Worm (Caenorhabditis elegans): ENCODE data around the gene gei-6.

gei-6 gene

ce11 chrV:7198403-7198802 lies 32.2 kb downstream of the gei-6 start (continued):
- TF ChIP-seq nhr-90 (tag; optimal IDR thresholded peaks at IDR 0.05; ENCODE audit: poor library complexity) (peak; percentile 13), snu-23 (GFP tag; optimal IDR thresholded peaks at IDR 0.05) (peak; percentile 9)

ce11 chrV:7197036-7197435 lies 33.6 kb downstream of the gei-6 start:
- no peak for TF ChIP-seq dsc-1 (tag; optimal IDR thresholded peaks at IDR 0.05)
- TF ChIP-seq nhr-77 (tag; optimal IDR thresholded peaks at IDR 0.05) = no peak
- no peak for TF ChIP-seq C04F5.9 (tag; optimal IDR thresholded peaks at IDR 0.05)
- no peak for TF ChIP-seq ama-1 (optimal IDR thresholded peaks at IDR 0.05)
- TF ChIP-seq lin-35 (GFP tag; optimal IDR thresholded peaks at IDR 0.05) = no peak
- TF ChIP-seq swsn-7 (tag; optimal IDR thresholded peaks at IDR 0.05) = no peak

- TF ChIP-seq nhr-28 (tag; optimal IDR thresholded peaks at IDR 0.05) (no peak), ceh-63 (GFP tag; optimal IDR thresholded peaks at IDR 0.05) (no peak), dsc-1 (tag; optimal IDR thresholded peaks at IDR 0.05) (peak; percentile 82), nhr-90 (tag; optimal IDR thresholded peaks at IDR 0.05; ENCODE audit: poor library complexity) (peak; percentile 92), sptf-1 (tag; optimal IDR thresholded peaks at IDR 0.05) (no peak), egl-27 (tag; optimal IDR thresholded peaks at IDR 0.05) (no peak), unc-86 (tag; optimal IDR thresholded peaks at IDR 0.05) (peak; percentile 83), egl-13 (tag; optimal IDR thresholded peaks at IDR 0.05) (peak; percentile 74), Y116A8C.19 (tag; optimal IDR thresholded peaks at IDR 0.05; ENCODE audit: borderline replicate concordance) (no peak), ceh-88 (GFP tag; IDR thresholded peaks at IDR 0.05) (peak; percentile 74), nhr-76 (tag; optimal IDR thresholded peaks at IDR 0.05) (no peak), ceh-90 (tag; optimal IDR thresholded peaks at IDR 0.05) (no peak), pax-3 (tag; optimal IDR thresholded peaks at IDR 0.05) (peak; percentile 60), nhr-12 (tag; optimal IDR thresholded peaks at IDR 0.05) (no peak), irx-1 (tag; optimal IDR thresholded peaks at IDR 0.05) (peak; percentile 82), mep-1 (tag; optimal IDR thresholded peaks at IDR 0.05) (peak; percentile 95), C16A3.4 (tag; optimal IDR thresholded peaks at IDR 0.05) (peak; percentile 95), hlh-4 (tag; optimal IDR thresholded peaks at IDR 0.05) (no peak), blmp-1 (tag; optimal IDR thresholded peaks at IDR 0.05) (peak; percentile 77), ztf-4 (tag; optimal IDR thresholded peaks at IDR 0.05) (peak; percentile 69), snu-23 (GFP tag; optimal IDR thresholded peaks at IDR 0.05) (peak; percentile 96), ama-1 (optimal IDR thresholded peaks at IDR 0.05) (peak; percentile 63), efl-3 (GFP tag; optimal IDR thresholded peaks at IDR 0.05) (no peak), nhr-84 (tag; optimal IDR thresholded peaks at IDR 0.05) (no peak), pag-3 (tag; optimal IDR thresholded peaks at IDR 0.05; ENCODE audit: borderline replicate concordance, insufficient read depth) (peak; percentile 44), vab-15 (tag; optimal IDR thresholded peaks at IDR 0.05) (peak; percentile 34), unc-62 (GFP tag; optimal IDR thresholded peaks at IDR 0.05) (no peak), nhr-47 (tag; optimal IDR thresholded peaks at IDR 0.05) (peak; percentile 91), fkh-8 (tag; optimal IDR thresholded peaks at IDR 0.05) (peak; percentile 90), hpl-2 (GFP tag; optimal IDR thresholded peaks at IDR 0.05) (peak; percentile 52), zag-1 (tag; optimal IDR thresholded peaks at IDR 0.05) (no peak), xbp-1 (tag; optimal IDR thresholded peaks at IDR 0.05) (peak; percentile 94), efl-1 (optimal IDR thresholded peaks at IDR 0.05) (peak; percentile 91), efl-1 (GFP tag; optimal IDR thresholded peaks at IDR 0.05 in 1 of 2) (peak; percentile 89 to 99), elt-2 (tag; optimal IDR thresholded peaks at IDR 0.05) (peak; percentile 78), lsy-2 (tag; optimal IDR thresholded peaks at IDR 0.05) (peak; percentile 90 to 95), mdl-1 (tag; optimal IDR thresholded peaks at IDR 0.05) (peak in 1 of 2 experiments; percentile 90), hlh-17 (GFP tag; optimal IDR thresholded peaks at IDR 0.05; ENCODE audit: borderline replicate concordance) (no peak), unc-30 (tag; optimal IDR thresholded peaks at IDR 0.05) (no peak), jun-1 (tag; optimal IDR thresholded peaks at IDR 0.05) (peak; percentile 89), lin-14 (GFP tag; optimal IDR thresholded peaks at IDR 0.05) (peak; percentile 91), F16B12.6 (tag; optimal IDR thresholded peaks at IDR 0.05) (peak; percentile 62), rnt-1 (tag; optimal IDR thresholded peaks at IDR 0.05) (peak; percentile 92), lin-35 (GFP tag; optimal IDR thresholded peaks at IDR 0.05) (peak; percentile 96 to 97), lin-15B (tag; optimal IDR thresholded peaks at IDR 0.05) (peak; percentile 93), skn-1 (tag; optimal IDR thresholded peaks at IDR 0.05) (peak; percentile 92), nhr-77 (tag; optimal IDR thresholded peaks at IDR 0.05) (peak; percentile 86)
Observed at ce11 chrV:7196498-7196966, 34.1 kb downstream of the gei-6 start, which contains the start of gene F09G2.2. TSS of gene F09G2.2 (plus strand) at chrV:7196916.
